Fruit fly (Drosophila melanogaster) whole organism, wandering third instar larva: ENCODE measurements around the gene CG32599.

Experiments used
- Abd-B ChIP-seq: fragments of >200 bp; optimal IDR thresholded peaks from 2 replicates; lab custom pipeline; 2017; ENCODE audit warnings: missing biosample characterization, missing genetic modification characterization
- CG32264 ChIP-seq: fragments of 200-800 bp; sonication (Bioruptor generic); optimal IDR thresholded peaks from 2 replicates; lab custom pipeline; 2016; ENCODE audit warnings: missing biosample characterization, missing genetic modification characterization
- CG9705 ChIP-seq: fragments of 200-800 bp; sonication (Bioruptor generic); optimal IDR thresholded peaks from 2 replicates; lab custom pipeline; 2018; ENCODE audit warnings: missing biosample characterization, mild to moderate bottlenecking, missing genetic modification characterization
- CrebA ChIP-seq: fragments of 200-800 bp; sonication (Bioruptor generic); optimal IDR thresholded peaks from 2 replicates; lab custom pipeline; 2016; ENCODE audit warnings: missing biosample characterization, mild to moderate bottlenecking, missing genetic modification characterization, borderline replicate concordance
- Dfd ChIP-seq: fragments of >200 bp; optimal IDR thresholded peaks from 2 replicates; lab custom pipeline; 2017; ENCODE audit warnings: missing biosample characterization, missing genetic modification characterization
- Dif ChIP-seq: fragments of 200-275, 200-300 bp; sonication (Bioruptor generic); optimal IDR thresholded peaks from 2 replicates; lab custom pipeline; 2018; ENCODE audit warnings: missing biosample characterization, missing genetic modification characterization; ENCODE audit not compliant: partially characterized antibody
- GATAd ChIP-seq: sonication (Bioruptor generic); optimal IDR thresholded peaks from 2 replicates; lab custom pipeline; 2016; ENCODE audit warnings: missing biosample characterization, missing genetic modification characterization
- HLH106 ChIP-seq: fragments of 200-800 bp; optimal IDR thresholded peaks from 3 replicates; lab custom pipeline; 2019; ENCODE audit warnings: missing biosample characterization, mild to moderate bottlenecking, missing genetic modification characterization, moderate library complexity
- Hnf4 ChIP-seq: fragments of 200-800 bp; sonication (Bioruptor generic); optimal IDR thresholded peaks from 2 replicates; lab custom pipeline; 2016; ENCODE audit warnings: missing biosample characterization, mild to moderate bottlenecking, missing genetic modification characterization
- Hr78 ChIP-seq: fragments of >200 bp; optimal IDR thresholded peaks from 2 replicates; lab custom pipeline; 2017; ENCODE audit warnings: missing biosample characterization, missing genetic modification characterization
- Hr83 ChIP-seq: fragments of 200-300 bp; sonication (Bioruptor generic); optimal IDR thresholded peaks from 2 replicates; lab custom pipeline; 2016; ENCODE audit warnings: missing biosample characterization, mild to moderate bottlenecking, missing genetic modification characterization, moderate library complexity; ENCODE audit not compliant: poor library complexity, severe bottlenecking
- Jra ChIP-seq: sonication (Bioruptor generic); optimal IDR thresholded peaks from 2 replicates; lab custom pipeline; 2016; ENCODE audit warnings: missing biosample characterization, missing genetic modification characterization
- Mio ChIP-seq: sonication (Bioruptor generic); optimal IDR thresholded peaks from 2 replicates; lab custom pipeline; 2016; ENCODE audit warnings: missing biosample characterization, missing genetic modification characterization
- Myc ChIP-seq: fragments of >200 bp; optimal IDR thresholded peaks from 2 replicates; lab custom pipeline; 2017
- N ChIP-seq: fragments of >200 bp; optimal IDR thresholded peaks from 2 replicates; lab custom pipeline; 2018; ENCODE audit warnings: missing biosample characterization, missing external identifiers, missing genetic modification characterization
- OdsH ChIP-seq: fragments of 200-800 bp; sonication (Bioruptor generic); optimal IDR thresholded peaks from 2 replicates; lab custom pipeline; 2016; ENCODE audit warnings: missing biosample characterization, mild to moderate bottlenecking, missing genetic modification characterization
- Rel ChIP-seq, 2 experiments: fragments of 200-800 bp; sonication (Bioruptor generic) in 1 of 2; optimal IDR thresholded peaks; 2 replicates in 1 of 2; 3 replicates in 1 of 2; lab custom pipeline; 2016 to 2019; ENCODE audit warnings: mild to moderate bottlenecking in 2 of 2, missing biosample characterization in 2 of 2, missing genetic modification characterization in 2 of 2, moderate library complexity in 1 of 2
- Sp1 ChIP-seq: fragments of 200-800 bp; sonication (Bioruptor generic); optimal IDR thresholded peaks from 3 replicates; lab custom pipeline; 2019; ENCODE audit warnings: missing biosample characterization, mild to moderate bottlenecking, missing genetic modification characterization, moderate library complexity
- Vsx2 ChIP-seq: fragments of 200-300, 225-300 bp; sonication (Bioruptor generic); optimal IDR thresholded peaks from 2 replicates; lab custom pipeline; 2018; ENCODE audit warnings: missing biosample characterization, missing genetic modification characterization; ENCODE audit not compliant: partially characterized antibody
- br ChIP-seq: fragments of 200-800 bp; sonication (Bioruptor generic); optimal IDR thresholded peaks from 2 replicates; lab custom pipeline; 2016; ENCODE audit warnings: missing biosample characterization, missing genetic modification characterization
- brk ChIP-seq: fragments of 200-800 bp; sonication (Bioruptor generic); optimal IDR thresholded peaks from 2 replicates; lab custom pipeline; 2016; ENCODE audit warnings: missing biosample characterization, mild to moderate bottlenecking, missing genetic modification characterization
- dl ChIP-seq, 2 experiments: fragments of 175-275, 200-275 bp in 1 of 2; fragments of 200-275 bp in 1 of 2; sonication (Bioruptor generic); optimal IDR thresholded peaks; lab custom pipeline; 2018; ENCODE audit warnings: mild to moderate bottlenecking in 2 of 2, missing biosample characterization in 2 of 2, missing genetic modification characterization in 2 of 2, moderate library complexity in 2 of 2; ENCODE audit not compliant: partially characterized antibody in 2 of 2, insufficient read depth in 1 of 2
- dmrt93B ChIP-seq: fragments of 200-800 bp; sonication (Bioruptor generic); optimal IDR thresholded peaks from 2 replicates; lab custom pipeline; 2018; ENCODE audit warnings: missing biosample characterization, mild to moderate bottlenecking, missing genetic modification characterization
- dsf ChIP-seq: sonication (Bioruptor generic); optimal IDR thresholded peaks from 2 replicates; lab custom pipeline; 2016; ENCODE audit warnings: missing biosample characterization, missing genetic modification characterization, borderline replicate concordance
- ey ChIP-seq: fragments of 200-800 bp; sonication (Bioruptor generic); optimal IDR thresholded peaks from 2 replicates; lab custom pipeline; 2016; ENCODE audit warnings: missing biosample characterization, missing genetic modification characterization
- foxo ChIP-seq, 2 experiments: fragments of 200-800 bp; sonication (Bioruptor generic); optimal IDR thresholded peaks; 2 replicates in 1 of 2; 3 replicates in 1 of 2; lab custom pipeline; 2016 to 2017; ENCODE audit warnings: missing biosample characterization in 2 of 2, missing genetic modification characterization in 2 of 2
- fru ChIP-seq: fragments of 200-800 bp; sonication (Bioruptor generic); optimal IDR thresholded peaks from 3 replicates; lab custom pipeline; 2016; ENCODE audit warnings: missing biosample characterization, mild to moderate bottlenecking, missing genetic modification characterization
- h ChIP-seq: fragments of 200-800 bp; sonication (Bioruptor generic); optimal IDR thresholded peaks from 3 replicates; lab custom pipeline; 2016; ENCODE audit warnings: missing biosample characterization, mild to moderate bottlenecking, missing genetic modification characterization
- jim ChIP-seq: fragments of 175-275, 200-325 bp; sonication (Bioruptor generic); optimal IDR thresholded peaks from 2 replicates; lab custom pipeline; 2016; ENCODE audit warnings: missing biosample characterization, mild to moderate bottlenecking, missing genetic modification characterization
- lola ChIP-seq: fragments of >200 bp; optimal IDR thresholded peaks from 2 replicates; lab custom pipeline; 2017; ENCODE audit warnings: missing biosample characterization, missing genetic modification characterization
- pan ChIP-seq: fragments of >200 bp; optimal IDR thresholded peaks from 2 replicates; lab custom pipeline; 2017
- psq ChIP-seq: fragments of 200-800 bp; sonication (Bioruptor generic); optimal IDR thresholded peaks from 3 replicates; lab custom pipeline; 2017; ENCODE audit warnings: missing biosample characterization, mild to moderate bottlenecking, missing genetic modification characterization, moderate library complexity
- rgr ChIP-seq: fragments of 200-800 bp; sonication (Bioruptor generic); optimal IDR thresholded peaks from 3 replicates; lab custom pipeline; 2016; ENCODE audit warnings: missing biosample characterization, mild to moderate bottlenecking, missing genetic modification characterization
- sage ChIP-seq: fragments of 200-800 bp; sonication (Bioruptor generic); optimal IDR thresholded peaks from 2 replicates; lab custom pipeline; 2016; ENCODE audit warnings: missing biosample characterization, mild to moderate bottlenecking, missing genetic modification characterization
- sv ChIP-seq: fragments of 200-800 bp; sonication (Bioruptor generic); optimal IDR thresholded peaks from 3 replicates; lab custom pipeline; 2016; ENCODE audit warnings: missing biosample characterization, missing genetic modification characterization
- tai ChIP-seq: sonication (Bioruptor generic); optimal IDR thresholded peaks from 2 replicates; lab custom pipeline; 2016; ENCODE audit warnings: missing biosample characterization, missing genetic modification characterization
- usp ChIP-seq: fragments of >200 bp; optimal IDR thresholded peaks from 2 replicates; lab custom pipeline; 2017; ENCODE audit warnings: missing biosample characterization, missing genetic modification characterization
- woc ChIP-seq: sonication (Bioruptor generic); optimal IDR thresholded peaks from 2 replicates; lab custom pipeline; 2016; ENCODE audit warnings: missing biosample characterization, mild to moderate bottlenecking, missing genetic modification characterization

CG32599 gene

DNA sequence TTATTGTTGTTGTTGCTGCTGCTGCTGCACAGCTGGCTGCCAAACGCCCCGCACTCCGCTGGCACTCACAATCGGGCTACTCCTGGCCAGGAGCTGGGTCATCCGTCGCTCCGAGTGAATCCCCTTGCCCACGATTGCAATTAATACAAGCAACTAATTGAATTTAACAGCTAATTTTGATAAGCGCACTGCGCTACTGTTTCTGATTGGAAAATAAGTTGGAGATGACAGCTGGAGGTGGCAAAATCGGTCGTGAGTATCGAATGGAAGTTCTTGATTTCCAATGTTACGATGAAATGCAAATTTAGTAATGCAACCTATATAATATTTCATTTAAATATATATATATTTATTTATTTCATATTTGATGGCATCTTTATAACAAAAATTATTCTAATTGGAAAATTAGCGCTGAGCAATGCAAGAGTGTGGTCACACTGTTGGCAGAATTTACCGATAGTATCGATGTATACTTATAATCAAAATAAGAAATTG lies 9.6 kb upstream of the CG32599 start, which contains the start of gene CG42271:
CG42271 (minus strand) TSS at position 224 of the 495 bp plus-strand sequence.
- TF ChIP-seq rgr (GFP tag; lab: Kevin White, UChicago) (peak; percentile 12), CG9705 (GFP tag; lab: Kevin White, UChicago) (peak; percentile 21), Rel (GFP tag; optimal IDR thresholded peaks at IDR 0.05; lab: Kevin White, UChicago) (no peak), Rel (tag; optimal IDR thresholded peaks at IDR 0.05; lab: Kevin White, UChicago) (peak; percentile 86), pan (lab: Kevin White, UChicago) (no peak), Dfd (GFP tag; lab: Kevin White, UChicago) (no peak), foxo (GFP tag; optimal IDR thresholded peaks at IDR 0.05; lab: Kevin White, UChicago) (peak in 1 of 2 experiments; percentile 44), HLH106 (tag; lab: Kevin White, UChicago) (peak; percentile 58), GATAd (peak; percentile 6), psq (GFP tag; lab: Kevin White, UChicago) (peak; percentile 22), Sp1 (GFP tag; lab: Kevin White, UChicago) (peak; percentile 33), lola (no peak)
- TF ChIP-seq, all 38 proteins: peak for 8

DNA sequence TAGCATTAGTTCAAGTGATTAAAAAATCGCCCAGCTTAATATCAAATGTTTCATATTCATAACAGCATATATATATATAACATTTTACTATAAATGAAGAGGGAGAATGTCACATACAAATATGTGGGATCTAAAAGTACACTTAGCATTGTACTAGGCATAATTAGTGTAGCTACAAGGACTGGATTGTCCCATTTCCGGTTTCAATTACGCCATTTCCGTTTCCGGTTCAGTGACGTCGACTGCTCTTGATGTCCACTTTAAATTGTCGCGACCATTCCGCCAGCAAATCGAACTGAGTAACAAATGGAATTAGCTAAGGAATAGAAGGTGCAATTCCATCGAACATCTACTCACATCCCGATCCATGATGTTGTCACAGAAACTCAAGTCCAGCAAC lies 9.0 kb upstream of the CG32599 start:
- no peak for TF ChIP-seq Hnf4 (GFP tag; lab: Kevin White, UChicago)

- TF ChIP-seq Sp1 (GFP tag; lab: Kevin White, UChicago), result peak; percentile 70
- no peak for TF ChIP-seq CrebA
- TF ChIP-seq Jra (GFP tag; lab: Kevin White, UChicago), result peak; percentile 80
- TF ChIP-seq usp, result no peak
- TF ChIP-seq Myc, result peak; percentile 46
- no peak for TF ChIP-seq Hr83 (GFP tag; lab: Kevin White, UChicago)
- TF ChIP-seq Hr78, result no peak
- peak; percentile 82 for TF ChIP-seq psq (GFP tag; lab: Kevin White, UChicago)
- no peak for TF ChIP-seq dsf (GFP tag; lab: Kevin White, UChicago)
- peak; percentile 89 for TF ChIP-seq HLH106 (tag; lab: Kevin White, UChicago)
- TF ChIP-seq jim, result no peak
- no peak for TF ChIP-seq tai (GFP tag; lab: Kevin White, UChicago)
- TF ChIP-seq lola, result no peak
- TF ChIP-seq Mio, result peak; percentile 27
- TF ChIP-seq dl (GFP tag; optimal IDR thresholded peaks at IDR 0.05; lab: Kevin White, UChicago; ENCODE audit: insufficient read depth in 1 of 2, partially characterized antibody in 2 of 2), result peak in 1 of 2 experiments; percentile 68
- peak; percentile 92 for TF ChIP-seq fru (GFP tag; lab: Kevin White, UChicago)
- TF ChIP-seq N, result no peak
- peak; percentile 86 for TF ChIP-seq dmrt93B (GFP tag; lab: Kevin White, UChicago)
- peak in 1 of 2 experiments; percentile 94 for TF ChIP-seq foxo (GFP tag; optimal IDR thresholded peaks at IDR 0.05; lab: Kevin White, UChicago)
- TF ChIP-seq pan (lab: Kevin White, UChicago), result no peak
- no peak for TF ChIP-seq Abd-B
- peak; percentile 88 for TF ChIP-seq ey
- TF ChIP-seq sage, result no peak
- TF ChIP-seq Dfd (GFP tag; lab: Kevin White, UChicago), result no peak
- peak; percentile 71 for TF ChIP-seq GATAd
- no peak for TF ChIP-seq brk (GFP tag; lab: Kevin White, UChicago)
- peak; percentile 88 for TF ChIP-seq CG9705 (GFP tag; lab: Kevin White, UChicago)
- TF ChIP-seq CG32264 (GFP tag; lab: Kevin White, UChicago), result peak; percentile 62
- peak; percentile 89 for TF ChIP-seq h
- TF ChIP-seq Hnf4 (GFP tag; lab: Kevin White, UChicago), result no peak
- TF ChIP-seq OdsH (GFP tag; lab: Kevin White, UChicago), result peak; percentile 77
- peak; percentile 94 for TF ChIP-seq sv (GFP tag; lab: Kevin White, UChicago)
- TF ChIP-seq br (GFP tag; lab: Kevin White, UChicago), result peak; percentile 85
- peak; percentile 98 for TF ChIP-seq Dif (GFP tag; lab: Kevin White, UChicago)
- TF ChIP-seq woc (GFP tag; lab: Kevin White, UChicago), result peak; percentile 90
- TF ChIP-seq rgr (GFP tag; lab: Kevin White, UChicago), result peak; percentile 85
- no peak for TF ChIP-seq Rel (GFP tag; optimal IDR thresholded peaks at IDR 0.05; lab: Kevin White, UChicago)
- TF ChIP-seq Rel (tag; optimal IDR thresholded peaks at IDR 0.05; lab: Kevin White, UChicago), result peak; percentile 56
- TF ChIP-seq Vsx2 (GFP tag; lab: Kevin White, UChicago), result peak; percentile 99
Measured at dm6 chrX:14237873-14238394, 5.6 kb upstream of the CG32599 start, which contains the start of the genes Fbxl4 and Dus2. Fbxl4 (minus strand) TSS chrX:14237923. Dus2 (plus strand) TSS chrX:14237988.
